Worm (Caenorhabditis elegans) whole organism, mixed stage, embryonic: ENCODE results near the gene fsn-1.

Experiments used
- blmp-1 ChIP-seq: fragments of 150-350 bp; optimal IDR thresholded peaks from 2 replicates; lab custom pipeline; 2014; ENCODE audit warnings: missing biosample characterization, missing genetic modification characterization
- ces-1 ChIP-seq: fragments of 150-350 bp; optimal IDR thresholded peaks from 2 replicates; lab custom pipeline; 2014; ENCODE audit warnings: missing biosample characterization, missing genetic modification reagents, missing genetic modification characterization
- hlh-1 ChIP-seq: fragments of 150-350 bp; optimal IDR thresholded peaks from 2 replicates; lab custom pipeline; 2014; ENCODE audit warnings: missing biosample characterization, missing genetic modification reagents, missing genetic modification characterization
- lin-32 ChIP-seq: fragments of 200-800 bp; sonication (Bioruptor generic); optimal IDR thresholded peaks from 2 replicates; lab custom pipeline; 2018; ENCODE audit warnings: mild to moderate bottlenecking, missing genetic modification characterization, missing compliant biosample characterization
- lsy-2 ChIP-seq: fragments of 150-350 bp; optimal IDR thresholded peaks from 2 replicates; lab custom pipeline; 2014; ENCODE audit warnings: missing biosample characterization, missing genetic modification characterization
- nhr-12 ChIP-seq: fragments of 150-350 bp; optimal IDR thresholded peaks from 2 replicates; lab custom pipeline; 2014; ENCODE audit warnings: missing biosample characterization, missing genetic modification characterization
- nhr-237 ChIP-seq: fragments of 150-350 bp; optimal IDR thresholded peaks from 2 replicates; lab custom pipeline; 2014; ENCODE audit warnings: missing biosample characterization, missing genetic modification characterization
- nhr-28 ChIP-seq: fragments of 150-350 bp; optimal IDR thresholded peaks from 2 replicates; lab custom pipeline; 2014; ENCODE audit warnings: missing biosample characterization, missing genetic modification characterization
- sem-2 ChIP-seq: fragments of 200-800 bp; sonication (Bioruptor generic); optimal IDR thresholded peaks from 2 replicates; lab custom pipeline; 2018; ENCODE audit warnings: mild to moderate bottlenecking, missing genetic modification characterization, missing compliant biosample characterization
- snpc-4 ChIP-seq: fragments of 150-350 bp; optimal IDR thresholded peaks from 2 replicates; lab custom pipeline; 2014; ENCODE audit warnings: missing biosample characterization, missing genetic modification characterization
- unc-62 ChIP-seq: fragments of 150-350 bp; optimal IDR thresholded peaks from 2 replicates; lab custom pipeline; 2014; ENCODE audit warnings: missing biosample characterization, missing genetic modification reagents, missing genetic modification characterization
- ztf-11 ChIP-seq: fragments of 150-350 bp; optimal IDR thresholded peaks from 2 replicates; lab custom pipeline; 2014; ENCODE audit warnings: missing biosample characterization, missing genetic modification characterization

DNA sequence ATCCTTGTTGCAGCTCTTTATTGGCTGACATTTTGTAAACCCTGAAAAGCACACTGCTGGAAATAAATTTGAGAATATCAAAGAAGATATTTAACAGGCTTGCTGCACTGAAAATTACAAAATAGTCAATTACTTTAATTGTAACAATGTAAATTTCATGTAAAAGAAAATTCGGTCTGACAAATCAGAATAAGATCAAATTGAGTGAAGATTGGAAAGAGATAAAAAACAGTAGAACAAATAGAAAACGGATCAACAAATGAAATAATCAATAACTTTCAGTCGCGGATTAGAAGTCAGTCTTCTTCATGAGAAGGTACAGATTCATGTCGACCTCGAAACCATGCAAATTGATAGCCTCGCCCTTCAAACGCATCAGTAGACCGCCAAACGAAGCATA is 20.0 kb upstream of the fsn-1 start, which contains the start of gene rars-1:
- TF ChIP-seq ces-1 (GFP tag; lab: Kevin White, UChicago) = no peak
- no peak for TF ChIP-seq nhr-28 (tag; lab: Kevin White, UChicago)
- TF ChIP-seq blmp-1 (tag; lab: Kevin White, UChicago) = no peak
- no peak for TF ChIP-seq sem-2 (GFP tag; lab: Kevin White, UChicago)
- no peak for TF ChIP-seq nhr-12 (tag; lab: Kevin White, UChicago)
- no peak for TF ChIP-seq nhr-237
- TF ChIP-seq snpc-4 (tag; lab: Kevin White, UChicago) = no peak
- TF ChIP-seq lin-32 (GFP tag; lab: Kevin White, UChicago) = no peak
- TF ChIP-seq ztf-11 = no peak
- no peak for TF ChIP-seq unc-62 (GFP tag; lab: Kevin White, UChicago)
- no peak for TF ChIP-seq lsy-2
- no peak for TF ChIP-seq hlh-1
